Worm (Caenorhabditis elegans): ENCODE data around the gene tmem-131.

Gene tmem-131

ce11 chrIII:5018116-5018689 lies 20.2 kb upstream of the tmem-131 start, which contains the start of gene wip-1 (continued):
- TF ChIP-seq xnd-1 (tag; optimal IDR thresholded peaks at IDR 0.05) (peak; percentile 86), sptf-2 (GFP tag; optimal IDR thresholded peaks at IDR 0.05) (peak; percentile 91), F57A8.1 (GFP tag; optimal IDR thresholded peaks at IDR 0.05) (peak; percentile 80), him-1 (tag; optimal IDR thresholded peaks at IDR 0.05) (peak; percentile 84), nhr-179 (tag; optimal IDR thresholded peaks at IDR 0.05) (no peak), mcd-1 (GFP tag; IDR thresholded peaks at IDR 0.05) (peak; percentile 96), ets-4 (GFP tag; optimal IDR thresholded peaks at IDR 0.05) (peak; percentile 97), egrh-3 (GFP tag; IDR thresholded peaks at IDR 0.05) (peak; percentile 64), sdz-38 (tag; optimal IDR thresholded peaks at IDR 0.05) (no peak), somi-1 (GFP tag; optimal IDR thresholded peaks at IDR 0.05) (peak; percentile 94), F10E7.11 (tag; optimal IDR thresholded peaks at IDR 0.05) (peak; percentile 71), ztf-26 (tag; optimal IDR thresholded peaks at IDR 0.05) (peak; percentile 97), let-607 (tag; optimal IDR thresholded peaks at IDR 0.05) (peak; percentile 85 to 94), tbx-9 (tag; optimal IDR thresholded peaks at IDR 0.05; ENCODE audit: borderline replicate concordance) (no peak), ztf-22 (GFP tag; optimal IDR thresholded peaks at IDR 0.05) (peak; percentile 91), ceh-91 (GFP tag; IDR thresholded peaks at IDR 0.05) (peak; percentile 93), lin-26 (GFP tag; IDR thresholded peaks at IDR 0.05) (peak; percentile 89), bed-1 (GFP tag; IDR thresholded peaks at IDR 0.05) (0 out of 2 replicates have a peak, but pooled peaks have one; percentile 81), ztf-18 (tag; optimal IDR thresholded peaks at IDR 0.05) (peak; percentile 100), Y56A3A.18 (GFP tag; IDR thresholded peaks at IDR 0.05) (peak; percentile 95), snpc-1.1 (tag; optimal IDR thresholded peaks at IDR 0.05; ENCODE audit: insufficient read depth) (peak; percentile 81), ztf-25 (GFP tag; IDR thresholded peaks at IDR 0.05) (peak; percentile 47; the same call in 1 of the 2 replicates), Y67H2A.10 (GFP tag; conservative IDR thresholded peaks at IDR 0.05) (peak; percentile 89), lin-40 (tag; optimal IDR thresholded peaks at IDR 0.05) (peak; percentile 98), mes-4 (tag; optimal IDR thresholded peaks at IDR 0.05) (no peak), mel-28 (tag; optimal IDR thresholded peaks at IDR 0.05; ENCODE audit: borderline replicate concordance) (peak; percentile 43), pbrm-1 (GFP tag; IDR thresholded peaks at IDR 0.05) (peak; percentile 99), hrde-1 (tag; optimal IDR thresholded peaks at IDR 0.05; ENCODE audit: borderline replicate concordance) (peak; percentile 82), C17E4.6 (GFP tag; IDR thresholded peaks at IDR 0.05) (peak; percentile 96), ceh-27 (GFP tag; optimal IDR thresholded peaks at IDR 0.05) (peak; percentile 99), ceh-40 (GFP tag; IDR thresholded peaks at IDR 0.05) (no peak), attf-6 (GFP tag; IDR thresholded peaks at IDR 0.05) (peak; percentile 83), K11D2.4 (GFP tag; IDR thresholded peaks at IDR 0.05) (peak; percentile 94), fkh-3 (tag; optimal IDR thresholded peaks at IDR 0.05) (peak; percentile 21), nfya-2 (GFP tag; IDR thresholded peaks at IDR 0.05) (no peak), D2030.7 (GFP tag; IDR thresholded peaks at IDR 0.05) (peak; percentile 96), ekl-4 (GFP tag; IDR thresholded peaks at IDR 0.05) (peak; percentile 98), ZK185.1 (tag; optimal IDR thresholded peaks at IDR 0.05; ENCODE audit: poor library complexity, severe bottlenecking) (peak; percentile 96), snpc-4 (GFP tag; optimal IDR thresholded peaks at IDR 0.05) (peak; percentile 80), snpc-4 (tag; optimal IDR thresholded peaks at IDR 0.05) (peak; percentile 86 to 93 (median 90)), F49E8.2 (tag; optimal IDR thresholded peaks at IDR 0.05; ENCODE audit: insufficient read depth) (peak; percentile 95), efl-1 (GFP tag; optimal IDR thresholded peaks at IDR 0.05) (peak; percentile 79), Y95B8A.8 (GFP tag; IDR thresholded peaks at IDR 0.05) (peak; percentile 98), dox-1 (GFP tag; IDR thresholded peaks at IDR 0.05) (peak; percentile 99), Y79H2A.3 (GFP tag; conservative IDR thresholded peaks at IDR 0.05) (peak; percentile 83), bed-2 (GFP tag; IDR thresholded peaks at IDR 0.05) (peak; percentile 56; the same call in 1 of the 2 replicates), lin-35 (GFP tag; optimal IDR thresholded peaks at IDR 0.05) (peak; percentile 58 to 97 (median 82))
